Fruit fly (Drosophila melanogaster) whole organism, embryonic: ENCODE results near the gene Mct1.
A peak's percentile ranks its signal among the peaks of the same experiment; 100 is the strongest.

ENCODE experiments used
- BEAF-32 ChIP-seq: fragments of 200-800 bp; sonication (Bioruptor generic); optimal IDR thresholded peaks from 3 replicates; lab custom pipeline; 2017; ENCODE audit warnings: missing biosample characterization, missing genetic modification characterization, mild to moderate bottlenecking, moderate library complexity, missing genetic modification reagents
- Bgb ChIP-seq: fragments of 200-800 bp; sonication (Bioruptor generic); IDR thresholded peaks from 2 replicates; pipeline ENCODE4 v1.3.6; 2022; ENCODE audit warnings: missing biosample characterization, missing genetic modification characterization; ENCODE audit not compliant: partially characterized antibody
- CG10959 ChIP-seq: fragments of 200-800 bp; sonication (Bioruptor generic); IDR thresholded peaks from 2 replicates; pipeline ENCODE4 v1.3.6; 2022; ENCODE audit warnings: missing biosample characterization, missing genetic modification characterization
- CG13287 ChIP-seq: fragments of 200-800 bp; sonication (Bioruptor generic); IDR thresholded peaks from 2 replicates; pipeline ENCODE4 v1.3.6; 2022; ENCODE audit warnings: missing biosample characterization, missing genetic modification characterization; ENCODE audit not compliant: partially characterized antibody
- CG14710 ChIP-seq: fragments of 200-800 bp; sonication (Bioruptor generic); optimal IDR thresholded peaks from 3 replicates; lab custom pipeline; 2019; ENCODE audit warnings: missing biosample characterization, mild to moderate bottlenecking, missing genetic modification characterization, moderate library complexity
- CG16813 ChIP-seq: fragments of 200-800 bp; sonication (Bioruptor generic); IDR thresholded peaks from 3 replicates; pipeline ENCODE4 v1.3.6; 2022; ENCODE audit warnings: missing biosample characterization, missing genetic modification characterization; ENCODE audit not compliant: partially characterized antibody
- CG18011 ChIP-seq: fragments of 200-800 bp; sonication (Bioruptor generic); optimal IDR thresholded peaks from 2 replicates; lab custom pipeline; 2017; ENCODE audit warnings: missing biosample characterization, missing genetic modification characterization, mild to moderate bottlenecking, moderate library complexity, missing genotype
- CG18764 ChIP-seq: fragments of 200-800 bp; sonication (Bioruptor generic); optimal IDR thresholded peaks from 3 replicates; lab custom pipeline; 2016; ENCODE audit warnings: missing biosample characterization, missing genetic modification characterization
- CG3726 ChIP-seq: fragments of 200-800 bp; sonication (Bioruptor generic); IDR thresholded peaks from 3 replicates; pipeline ENCODE4, ENCODE4 v1.3.6; 2022; ENCODE audit warnings: missing biosample characterization, missing genetic modification characterization
- CG4360 ChIP-seq: fragments of 200-800 bp; sonication (Bioruptor generic); IDR thresholded peaks from 2 replicates; pipeline ENCODE4 v1.3.6; 2022; ENCODE audit warnings: missing biosample characterization, missing genetic modification characterization
- CG4617 ChIP-seq: fragments of 200-800 bp; sonication (Bioruptor generic); optimal IDR thresholded peaks from 3 replicates; lab custom pipeline; 2016; ENCODE audit warnings: missing biosample characterization, missing genetic modification characterization, borderline replicate concordance
- CG6689 ChIP-seq: fragments of 200-800 bp; sonication (Bioruptor generic); IDR thresholded peaks from 2 replicates; pipeline ENCODE4 v1.3.6; 2022; ENCODE audit warnings: missing biosample characterization, missing genetic modification characterization
- CG6791 ChIP-seq: fragments of 200-800 bp; sonication (Bioruptor generic); IDR thresholded peaks from 3 replicates; pipeline ENCODE4 v1.3.6; 2022; ENCODE audit warnings: missing biosample characterization, missing genetic modification characterization; ENCODE audit not compliant: partially characterized antibody
- Dll ChIP-seq: fragments of 200-800 bp; sonication (Bioruptor generic); IDR thresholded peaks from 4 replicates; pipeline ENCODE4 v1.3.6; 2022; ENCODE audit warnings: missing biosample characterization, missing genetic modification characterization; ENCODE audit not compliant: partially characterized antibody
- Dref ChIP-seq: fragments of 200-800 bp; sonication (Bioruptor generic); IDR thresholded peaks from 2 replicates; pipeline ENCODE4 v1.3.6; 2022; ENCODE audit warnings: missing biosample characterization, missing genetic modification characterization
- E2f2 ChIP-seq: fragments of 200-800 bp; sonication (Bioruptor generic); IDR thresholded peaks from 2 replicates; pipeline ENCODE4 v1.3.6; 2022; ENCODE audit warnings: missing biosample characterization, missing genetic modification characterization
- Ets97D ChIP-seq: fragments of 200-800 bp; sonication (Bioruptor generic); optimal IDR thresholded peaks from 3 replicates; lab custom pipeline; 2016; ENCODE audit warnings: missing biosample characterization, missing genetic modification characterization
- HLH4C ChIP-seq: fragments of 200-800 bp; sonication (Bioruptor generic); IDR thresholded peaks from 3 replicates; pipeline ENCODE4 v1.3.6; 2022; ENCODE audit warnings: missing biosample characterization, missing genetic modification characterization; ENCODE audit not compliant: partially characterized antibody
- MBD-R2 ChIP-seq: fragments of 200-800 bp; sonication (Bioruptor generic); IDR thresholded peaks from 2 replicates; pipeline ENCODE4 v1.3.6; 2022; ENCODE audit warnings: missing biosample characterization, missing genetic modification characterization
- Med ChIP-seq: fragments of 200-800 bp; sonication (Bioruptor generic); peaks from one replicate; lab custom pipeline; 2016; ENCODE audit warnings: missing biosample characterization, missing genetic modification characterization, mild to moderate bottlenecking, inconsistent platforms, moderate library complexity
- Scr ChIP-seq: fragments of 200-800 bp; sonication (Bioruptor generic); IDR thresholded peaks from 2 replicates; pipeline ENCODE4 v1.3.6; 2022; ENCODE audit warnings: missing biosample characterization, missing genetic modification characterization; ENCODE audit not compliant: partially characterized antibody
- Six4 ChIP-seq: fragments of 200-800 bp; sonication (Bioruptor generic); optimal IDR thresholded peaks from 2 replicates; lab custom pipeline; 2016; ENCODE audit warnings: missing biosample characterization, missing genetic modification characterization
- Sry-δ ChIP-seq: fragments of 200-800 bp; sonication (Bioruptor generic); optimal IDR thresholded peaks from 2 replicates; lab custom pipeline; 2016; ENCODE audit warnings: missing biosample characterization, missing genetic modification characterization
- Stat92E ChIP-seq, 3 experiments: fragments of >200 bp in 2 of 3; fragments of 200-800 bp in 1 of 3; sonication (Bioruptor generic) in 1 of 3; optimal IDR thresholded peaks; 2 replicates each; lab custom pipeline; 2017 to 2019; ENCODE audit warnings: missing biosample characterization in 3 of 3, missing genetic modification characterization in 3 of 3, mild to moderate bottlenecking in 1 of 3, moderate library complexity in 1 of 3
- ash1 ChIP-seq: fragments of 200-800 bp; sonication (Bioruptor generic); optimal IDR thresholded peaks from 2 replicates; lab custom pipeline; 2018; ENCODE audit warnings: missing biosample characterization, mild to moderate bottlenecking, missing genetic modification characterization
- bbx ChIP-seq: fragments of 200-800 bp; sonication (Bioruptor generic); IDR thresholded peaks from 2 replicates; pipeline ENCODE4 v1.3.6; 2022; ENCODE audit warnings: missing biosample characterization, missing genetic modification characterization; ENCODE audit not compliant: partially characterized antibody
- bsh ChIP-seq, 2 experiments: fragments of 200-800 bp; sonication (Bioruptor generic); optimal IDR thresholded peaks; 2 replicates each; lab custom pipeline; 2017 to 2018; ENCODE audit warnings: mild to moderate bottlenecking in 2 of 2, missing biosample characterization in 2 of 2, missing genetic modification characterization in 2 of 2, moderate library complexity in 1 of 2
- ci ChIP-seq: fragments of 200-800 bp; sonication (Bioruptor generic); IDR thresholded peaks from 3 replicates; pipeline ENCODE4 v1.3.6; 2022; ENCODE audit warnings: missing biosample characterization, missing genetic modification characterization
- crc ChIP-seq: fragments of 200-800 bp; sonication (Bioruptor generic); optimal IDR thresholded peaks from 2 replicates; lab custom pipeline; 2016; ENCODE audit warnings: missing biosample characterization, missing genetic modification characterization
- dmrt11E ChIP-seq: fragments of 200-800 bp; sonication (Bioruptor generic); optimal IDR thresholded peaks from 3 replicates; lab custom pipeline; 2018; ENCODE audit warnings: missing biosample characterization, mild to moderate bottlenecking, missing genetic modification characterization, moderate library complexity
- ewg ChIP-seq: fragments of 200-800 bp; sonication (Bioruptor generic); optimal IDR thresholded peaks from 3 replicates; lab custom pipeline; 2017; ENCODE audit warnings: mild to moderate bottlenecking, missing biosample characterization, missing genetic modification reagents, missing genetic modification characterization
- gfzf ChIP-seq: fragments of 200-800 bp; sonication (Bioruptor generic); optimal IDR thresholded peaks from 2 replicates; lab custom pipeline; 2016; ENCODE audit warnings: missing biosample characterization, mild to moderate bottlenecking, missing genetic modification characterization, moderate library complexity
- hbn ChIP-seq: fragments of 200-800 bp; sonication (Bioruptor generic); IDR thresholded peaks from 2 replicates; pipeline ENCODE4 v1.3.6; 2022; ENCODE audit warnings: missing biosample characterization, missing genetic modification characterization; ENCODE audit not compliant: partially characterized antibody
- inv ChIP-seq: fragments of 200-800 bp; sonication (Bioruptor generic); IDR thresholded peaks from 2 replicates; pipeline ENCODE4 v1.3.6; 2022; ENCODE audit warnings: missing biosample characterization, missing genetic modification characterization; ENCODE audit not compliant: partially characterized antibody
- knrl ChIP-seq: fragments of 200-800 bp; sonication (Bioruptor generic); IDR thresholded peaks from 3 replicates; pipeline ENCODE4 v1.3.6; 2022; ENCODE audit warnings: missing biosample characterization, missing genetic modification characterization; ENCODE audit not compliant: partially characterized antibody
- mld ChIP-seq: fragments of 200-800 bp; sonication (Bioruptor generic); IDR thresholded peaks from 3 replicates; pipeline ENCODE4 v1.3.6; 2022; ENCODE audit warnings: missing biosample characterization, missing genetic modification characterization; ENCODE audit not compliant: partially characterized antibody
- phol ChIP-seq: fragments of 200-800 bp; sonication (Bioruptor generic); optimal IDR thresholded peaks from 3 replicates; lab custom pipeline; 2018; ENCODE audit warnings: missing biosample characterization, mild to moderate bottlenecking, missing genetic modification characterization, moderate library complexity
- schlank ChIP-seq: fragments of 200-800 bp; sonication (Bioruptor generic); optimal IDR thresholded peaks from 2 replicates; lab custom pipeline; 2018; ENCODE audit warnings: missing biosample characterization, mild to moderate bottlenecking, missing genetic modification characterization
- sna ChIP-seq: fragments of 200-800 bp; sonication (Bioruptor generic); IDR thresholded peaks from 2 replicates; pipeline ENCODE4 v1.3.6; 2022; ENCODE audit warnings: missing biosample characterization, missing genetic modification characterization; ENCODE audit not compliant: partially characterized antibody
- unc-4 ChIP-seq: fragments of 200-800 bp; sonication (Bioruptor generic); IDR thresholded peaks from 2 replicates; pipeline ENCODE4 v1.3.6; 2022; ENCODE audit warnings: missing biosample characterization, missing genetic modification characterization; ENCODE audit not compliant: partially characterized antibody
- vnd ChIP-seq: fragments of 200-800 bp; sonication (Bioruptor generic); IDR thresholded peaks from 3 replicates; pipeline ENCODE4 v1.3.6; 2022; ENCODE audit warnings: missing biosample characterization, missing genetic modification characterization; ENCODE audit not compliant: partially characterized antibody
- vvl ChIP-seq: fragments of 200-800 bp; sonication (Bioruptor generic); IDR thresholded peaks from 2 replicates; pipeline ENCODE4 v1.3.6; 2022; ENCODE audit warnings: missing biosample characterization, missing genetic modification characterization

Gene Mct1

DNA sequence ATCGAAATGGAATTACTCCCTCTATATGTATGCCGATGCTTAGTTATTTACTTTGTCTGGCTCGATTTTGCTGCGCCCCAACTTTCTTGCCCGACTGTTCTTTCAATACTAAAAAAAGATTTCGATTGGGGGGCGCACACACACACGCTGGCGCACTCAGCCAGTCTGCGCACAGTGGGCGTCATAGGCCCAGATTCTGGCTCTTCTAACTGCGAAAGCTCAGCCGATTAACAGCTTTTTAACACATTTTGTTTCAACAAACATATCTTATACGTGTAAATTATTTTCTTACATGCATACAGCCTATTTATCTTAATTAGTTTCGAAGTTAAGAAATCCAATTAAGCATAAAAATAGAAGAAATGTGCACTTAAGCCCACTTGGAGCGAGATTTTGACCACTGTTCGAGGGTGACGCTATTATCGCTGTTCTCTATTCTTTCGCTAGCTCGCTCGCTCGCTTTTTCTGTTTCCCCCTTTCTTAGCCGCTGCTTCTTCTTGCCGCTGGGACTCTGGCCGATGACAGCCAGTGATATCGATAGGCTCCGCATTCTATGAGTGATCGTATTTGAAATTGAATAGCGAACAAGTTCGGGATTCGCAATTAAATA lies 33.3 kb downstream of the Mct1 start, which contains the start of gene Vinc (continued):
- TF ChIP-seq CG3726 (GFP tag; lab: Robert Waterston, UW) (no peak), E2f2 (GFP tag; lab: Robert Waterston, UW) (peak; percentile 86), dmrt11E (peak; percentile 51)

DNA sequence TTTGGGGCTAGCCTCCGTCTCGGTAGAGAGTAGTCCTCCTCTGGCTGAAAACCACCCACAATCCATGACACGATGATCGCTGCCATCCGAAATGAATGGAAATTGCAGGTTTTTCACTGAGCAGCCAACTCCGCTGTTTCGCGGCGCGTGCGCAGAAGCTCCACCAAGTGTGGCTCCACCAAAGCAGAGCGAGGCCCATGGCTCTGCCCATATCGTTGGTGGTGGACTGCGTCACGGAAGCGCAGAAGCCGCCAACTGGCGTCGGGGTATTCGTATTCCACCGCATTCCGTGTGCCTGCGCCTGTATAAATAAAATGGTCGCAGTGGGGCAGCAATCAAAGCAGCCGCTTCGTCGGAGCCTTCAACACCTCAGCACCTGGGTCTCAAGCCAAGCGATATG lies 34.5 kb downstream of the Mct1 start, which contains the start of gene CG14052:
Gene CG14052 (plus strand): TSS at position 301 of the 400 bp plus-strand sequence.
- TF ChIP-seq ci (GFP tag; lab: Robert Waterston, UW) (no peak), CG18011 (GFP tag; lab: Kevin White, UChicago) (no peak), ewg (peak; percentile 19), Med (GFP tag; lab: Kevin White, UChicago) (peak; percentile 16), CG6689 (no peak)
- TF ChIP-seq, all 482 proteins: peak for 2

DNA sequence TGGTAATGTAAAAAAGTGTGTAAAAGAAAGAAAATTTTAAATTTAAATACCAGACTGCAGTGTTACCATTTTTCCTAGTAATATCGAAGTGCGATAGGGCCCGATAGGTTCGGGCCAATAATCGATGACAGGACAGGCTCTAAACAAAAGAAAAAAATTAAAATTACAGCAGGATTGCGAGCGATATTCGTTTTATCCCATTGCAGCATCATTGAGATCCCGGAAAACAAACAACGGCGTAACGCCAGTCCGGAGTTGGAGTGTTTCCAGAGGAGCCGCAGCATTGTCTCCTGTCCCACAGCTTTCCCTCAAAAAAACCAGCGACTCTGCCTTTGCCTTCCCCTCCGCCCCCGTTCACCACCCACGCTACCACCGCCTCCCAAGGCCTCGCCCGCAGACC lies 36.1 kb downstream of the Mct1 start, which contains the start of gene pcx:
Gene pcx (plus strand): TSS at position 159 of the 400 bp plus-strand sequence.
- no peak for TF ChIP-seq mld (GFP tag; lab: Robert Waterston, UW)
- peak; percentile 7 for TF ChIP-seq Ets97D (GFP tag; lab: Kevin White, UChicago)
- peak; percentile 65 for TF ChIP-seq unc-4 (GFP tag; lab: Robert Waterston, UW)
- TF ChIP-seq CG6791 (GFP tag; lab: Robert Waterston, UW): peak; percentile 61; the same call in 2 of the 3 replicates
- TF ChIP-seq BEAF-32 (GFP tag; lab: Kevin White, UChicago): peak; percentile 57
- peak; percentile 86 for TF ChIP-seq CG18764 (GFP tag; lab: Kevin White, UChicago)
- TF ChIP-seq bsh (GFP tag; optimal IDR thresholded peaks at IDR 0.05; lab: Kevin White, UChicago): no peak
- peak; percentile 56; the same call in 1 of the 4 replicates for TF ChIP-seq Dll (GFP tag; lab: Robert Waterston, UW)
- TF ChIP-seq Six4 (GFP tag; lab: Kevin White, UChicago): no peak
- TF ChIP-seq inv (GFP tag; lab: Robert Waterston, UW): 0 out of 2 replicates have a peak, but pooled peaks have one; percentile 19
- peak; percentile 56 for TF ChIP-seq Bgb (GFP tag; lab: Robert Waterston, UW)
- peak; percentile 58 for TF ChIP-seq bbx (GFP tag; lab: Robert Waterston, UW)
- peak; percentile 50 for TF ChIP-seq HLH4C
- no peak for TF ChIP-seq CG10959 (GFP tag; lab: Robert Waterston, UW)
- peak; percentile 55 for TF ChIP-seq CG16813 (GFP tag; lab: Robert Waterston, UW)
- TF ChIP-seq vnd (GFP tag; lab: Robert Waterston, UW): no peak
- TF ChIP-seq schlank (tag; lab: Kevin White, UChicago): no peak
- no peak for TF ChIP-seq crc (GFP tag; lab: Kevin White, UChicago)
- no peak for TF ChIP-seq Stat92E (GFP tag; optimal IDR thresholded peaks at IDR 0.05; lab: Kevin White, UChicago)
- peak; percentile 62 for TF ChIP-seq Scr (GFP tag; lab: Robert Waterston, UW)
- peak; percentile 81 for TF ChIP-seq Dref (GFP tag; lab: Robert Waterston, UW)
- TF ChIP-seq gfzf (GFP tag; lab: Kevin White, UChicago): peak; percentile 50
- peak; percentile 49 for TF ChIP-seq MBD-R2 (GFP tag; lab: Robert Waterston, UW)
- no peak for TF ChIP-seq ash1 (GFP tag; lab: Kevin White, UChicago)
- TF ChIP-seq phol (tag; lab: Kevin White, UChicago): peak; percentile 1
- TF ChIP-seq hbn (GFP tag; lab: Robert Waterston, UW): peak; percentile 27; the same call in 1 of the 2 replicates
- TF ChIP-seq Med (GFP tag; lab: Kevin White, UChicago): peak; percentile 28
- peak; percentile 49 for TF ChIP-seq Sry-δ (GFP tag; lab: Kevin White, UChicago)
- 0 out of 2 replicates have a peak, but pooled peaks have one; percentile 41 for TF ChIP-seq sna (GFP tag; lab: Robert Waterston, UW)
- TF ChIP-seq CG13287: peak; percentile 71
- TF ChIP-seq knrl (GFP tag; lab: Robert Waterston, UW): peak; percentile 54; the same call in 2 of the 3 replicates
- peak; percentile 37 for TF ChIP-seq CG14710
- peak; percentile 76 for TF ChIP-seq CG4617
- TF ChIP-seq E2f2 (GFP tag; lab: Robert Waterston, UW): peak; percentile 74
- TF ChIP-seq CG4360 (GFP tag; lab: Robert Waterston, UW): no peak
- 0 out of 2 replicates have a peak, but pooled peaks have one; percentile 7 for TF ChIP-seq vvl (GFP tag; lab: Robert Waterston, UW)
